Fruit fly (Drosophila melanogaster) ovary, adult (tissue): ENCODE results near the gene ATPsynepsilonL.

Source experiments
- CG17801 ChIP-seq: fragments of 200-800 bp; optimal IDR thresholded peaks from 2 replicates; lab custom pipeline; 2019; ENCODE audit warnings: missing biosample characterization, mild to moderate bottlenecking, missing genetic modification characterization, moderate library complexity; ENCODE audit not compliant: partially characterized antibody

Gene ATPsynepsilonL

DNA sequence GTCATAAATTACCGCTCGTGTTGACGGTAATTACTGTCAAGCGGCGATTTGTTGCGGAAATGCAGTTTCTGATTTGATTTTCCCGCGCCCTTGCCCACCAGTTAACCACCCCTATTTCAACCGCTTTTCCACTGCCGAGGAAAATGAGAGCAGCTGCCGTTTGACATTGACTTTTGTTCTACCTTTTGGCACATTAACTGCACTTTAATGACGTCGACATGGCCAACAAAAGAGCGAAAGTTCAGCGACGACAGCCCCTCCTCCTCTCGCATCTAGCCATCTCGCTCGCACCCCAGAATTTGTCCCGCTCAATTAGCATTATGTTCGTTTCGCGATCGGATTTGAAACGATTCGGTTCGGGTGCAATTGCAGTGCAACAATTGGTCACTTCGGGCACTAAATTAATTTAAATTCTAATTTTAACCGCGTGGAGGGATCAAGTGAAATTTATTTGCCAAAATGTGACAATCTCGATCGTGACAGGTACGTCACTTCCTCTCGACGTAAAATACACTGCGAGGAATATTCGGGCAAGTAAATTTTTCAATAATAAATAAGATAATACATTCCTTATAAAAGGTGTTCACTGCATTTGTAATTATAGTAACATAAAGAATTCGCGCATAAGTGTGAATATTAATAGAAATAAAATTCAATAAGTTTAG is 10.3 kb upstream of the ATPsynepsilonL start:
- TF ChIP-seq CG17801 (GFP tag; lab: Kevin White, UChicago) = peak; percentile 0

DNA sequence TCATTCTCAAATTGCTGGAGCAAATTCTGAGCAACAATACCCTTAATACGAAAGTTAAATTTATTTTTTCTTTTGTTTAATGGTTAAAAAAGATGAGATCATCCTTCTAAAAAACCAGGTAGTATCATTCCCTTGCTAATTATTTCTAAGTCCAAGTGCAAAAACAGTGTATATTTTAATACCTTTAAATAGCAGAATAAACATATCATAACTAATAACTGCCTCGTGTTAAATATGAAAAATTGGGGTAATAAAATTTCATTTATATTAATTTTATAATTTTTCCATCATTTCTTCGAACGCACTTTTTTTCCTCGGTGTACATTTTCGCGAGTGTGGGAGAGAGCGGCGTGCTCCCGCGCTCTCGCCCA is 9.8 kb upstream of the ATPsynepsilonL start:
- peak; percentile 17 for TF ChIP-seq CG17801 (GFP tag; lab: Kevin White, UChicago)

DNA sequence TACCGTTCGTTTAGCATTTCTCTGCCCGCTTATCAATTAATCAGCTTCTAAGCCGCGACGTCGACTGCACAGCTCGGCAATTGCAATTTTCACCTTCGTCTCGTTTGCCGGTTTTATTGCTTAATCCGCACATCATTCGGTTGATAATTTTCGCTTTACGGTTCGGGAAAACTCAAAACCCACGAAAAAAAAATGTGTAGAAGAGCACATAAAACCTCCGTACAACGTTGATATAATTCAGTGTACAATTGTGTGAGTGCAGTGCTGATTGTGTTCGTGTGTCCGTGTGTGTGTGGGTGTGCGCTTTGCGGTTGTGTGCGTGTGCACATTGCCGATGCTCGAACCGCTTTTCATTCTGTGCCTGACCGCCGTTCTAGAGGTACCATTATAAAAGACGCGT is 9.4 kb upstream of the ATPsynepsilonL start, which contains the start of gene CAH7:
TSS of gene CAH7 (plus strand) at position 43 of the 400 bp plus-strand sequence.
- TF ChIP-seq CG17801 (GFP tag; lab: Kevin White, UChicago) = no peak

DNA sequence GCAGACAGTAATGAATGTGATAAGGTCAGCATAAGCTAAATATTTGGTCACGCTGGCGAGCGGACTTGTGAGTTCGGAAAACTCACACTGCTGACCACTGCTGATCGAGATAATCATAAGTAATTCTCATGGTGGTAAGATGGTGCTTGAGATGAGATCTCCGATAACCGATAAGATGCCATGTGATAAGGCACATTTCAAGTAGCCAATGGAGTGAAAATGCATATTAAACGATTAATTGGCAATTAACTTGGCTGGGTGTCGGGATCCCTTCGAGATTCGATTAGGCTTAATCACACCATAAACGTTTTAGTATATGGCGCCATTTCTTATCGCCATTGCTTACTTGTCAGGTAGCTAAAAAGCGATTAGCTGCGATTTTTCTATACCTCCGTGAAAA is 7.8 kb upstream of the ATPsynepsilonL start:
- no peak for TF ChIP-seq CG17801 (GFP tag; lab: Kevin White, UChicago)

DNA sequence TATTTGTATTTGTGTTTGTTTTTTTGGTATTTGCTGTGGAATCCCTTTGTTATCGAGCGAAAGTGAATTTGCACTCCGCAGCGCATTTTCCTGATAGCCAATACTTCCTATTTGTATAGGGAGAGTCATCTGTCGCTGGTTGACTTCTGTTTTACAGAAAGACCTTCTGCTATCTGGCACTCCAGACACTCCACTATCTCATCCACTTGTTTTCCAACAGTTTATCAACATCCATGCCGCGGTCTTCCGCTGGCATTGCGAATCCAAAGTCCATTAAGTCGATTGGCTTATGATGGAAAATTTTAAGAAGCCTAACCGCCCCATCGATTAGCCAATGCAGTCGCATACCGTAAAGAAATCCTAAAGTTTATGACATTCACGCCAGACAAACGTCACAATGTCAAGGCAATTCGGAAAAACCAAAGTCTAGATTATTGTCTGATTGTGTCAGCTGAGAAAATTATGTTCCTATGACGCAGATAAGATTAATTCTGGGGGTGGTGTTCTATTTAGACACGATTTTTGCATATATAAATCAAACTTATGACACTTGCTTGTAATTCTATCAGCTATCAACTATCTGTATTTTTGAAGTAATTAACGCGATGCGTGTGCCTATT is 6.5 kb upstream of the ATPsynepsilonL start:
- TF ChIP-seq CG17801 (GFP tag; lab: Kevin White, UChicago) = no peak

DNA sequence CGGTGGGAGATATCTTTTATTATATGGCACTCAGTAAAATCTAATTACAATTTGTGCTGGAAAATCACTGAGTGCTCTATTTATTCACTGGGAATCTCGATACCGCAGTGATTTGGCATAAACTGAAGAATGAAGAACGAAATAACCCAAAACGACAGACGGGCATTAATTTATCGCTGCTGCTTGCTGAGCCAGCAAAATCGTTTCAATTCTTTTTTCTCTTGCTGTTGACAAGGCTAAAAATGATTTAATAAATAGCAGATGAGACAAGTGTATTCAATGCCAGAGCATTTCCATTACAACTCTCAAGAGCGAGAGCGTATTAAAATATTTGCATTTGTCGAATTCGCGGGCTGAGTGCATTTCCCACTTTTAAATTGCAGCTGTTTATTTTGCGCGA is 5.8 kb upstream of the ATPsynepsilonL start:
- TF ChIP-seq CG17801 (GFP tag; lab: Kevin White, UChicago) = no peak

DNA sequence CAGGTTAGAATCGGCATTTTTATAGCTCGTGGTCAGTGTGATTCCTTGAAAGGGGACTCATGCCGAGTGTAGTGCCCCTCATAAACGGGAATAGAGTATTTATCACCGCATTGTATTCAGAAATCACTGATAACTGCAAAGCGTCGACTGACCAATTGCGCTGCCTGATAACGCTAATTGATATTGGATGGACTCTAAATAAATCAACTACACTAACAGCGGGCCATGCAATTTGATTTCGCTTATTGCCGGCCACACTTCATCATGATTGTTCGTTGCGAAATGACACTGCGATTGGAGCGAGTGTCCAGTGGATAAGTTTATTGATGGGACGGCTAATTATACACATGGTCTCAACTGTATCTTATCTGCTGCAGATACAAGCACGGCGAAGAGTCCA is 2.0 kb upstream of the ATPsynepsilonL start:
- TF ChIP-seq CG17801 (GFP tag; lab: Kevin White, UChicago) = no peak

DNA sequence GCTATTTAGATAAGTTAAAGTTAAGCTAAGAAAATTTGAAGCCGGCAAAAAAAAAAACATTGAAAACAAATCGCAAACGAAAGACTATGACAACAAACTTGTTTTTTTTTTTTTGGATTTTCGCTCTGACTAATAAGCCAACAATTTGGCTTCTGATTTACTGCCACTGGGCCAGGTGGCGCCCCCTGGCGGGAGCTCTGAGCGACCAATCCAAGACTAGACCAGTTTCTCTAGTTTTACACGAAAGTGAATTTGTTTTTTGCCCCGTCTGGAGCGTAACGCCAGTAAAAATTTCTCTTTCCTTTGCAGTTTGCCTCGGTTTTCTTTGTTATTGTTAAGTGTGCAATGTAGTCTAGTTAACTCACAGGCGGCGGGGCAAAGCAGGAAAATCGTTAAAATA is 3.2 kb downstream of the ATPsynepsilonL start:
- TF ChIP-seq CG17801 (GFP tag; lab: Kevin White, UChicago) = no peak

DNA sequence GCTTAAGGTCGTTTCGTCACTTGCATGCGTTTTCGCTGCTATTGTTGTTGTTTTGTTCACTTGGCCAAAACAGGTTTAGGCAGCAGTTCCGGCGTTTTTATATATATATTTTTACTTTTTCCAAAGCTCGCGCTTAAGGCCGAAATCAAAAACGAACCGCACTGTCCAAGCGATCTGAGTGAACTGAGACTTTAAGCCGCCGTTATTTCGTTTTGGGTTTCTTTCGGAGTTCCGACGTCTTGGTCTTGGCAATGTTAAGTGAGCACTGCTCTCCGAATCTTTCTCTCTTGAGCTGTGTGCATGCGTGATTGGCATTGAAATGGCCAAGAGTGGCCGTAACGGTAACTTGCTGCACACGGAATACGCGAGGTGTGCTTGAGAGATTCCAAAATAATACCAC is 3.9 kb downstream of the ATPsynepsilonL start, which contains the start of gene knk:
TSS of gene knk (minus strand) at position 188 of the 400 bp plus-strand sequence.
- TF ChIP-seq CG17801 (GFP tag; lab: Kevin White, UChicago) = no peak

DNA sequence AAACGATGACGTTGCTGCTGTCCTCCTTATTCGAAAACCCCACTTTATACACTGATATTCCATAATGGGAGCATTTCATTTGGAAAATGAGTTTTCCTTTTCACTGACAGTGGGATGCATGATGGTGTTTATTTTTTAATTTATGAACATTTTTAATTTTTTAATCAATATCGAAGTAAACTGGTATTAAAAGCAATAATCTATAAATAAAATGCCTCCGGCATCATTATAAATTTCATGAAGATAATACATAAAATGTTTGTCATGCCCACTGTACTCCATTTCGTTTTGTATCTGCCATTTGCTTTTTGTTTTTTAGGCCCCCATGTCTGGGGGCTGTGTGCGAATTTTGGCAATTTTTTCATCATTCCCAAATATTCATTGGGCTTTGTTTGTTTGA is 8.5 kb downstream of the ATPsynepsilonL start:
- TF ChIP-seq CG17801 (GFP tag; lab: Kevin White, UChicago) = peak; percentile 54

DNA sequence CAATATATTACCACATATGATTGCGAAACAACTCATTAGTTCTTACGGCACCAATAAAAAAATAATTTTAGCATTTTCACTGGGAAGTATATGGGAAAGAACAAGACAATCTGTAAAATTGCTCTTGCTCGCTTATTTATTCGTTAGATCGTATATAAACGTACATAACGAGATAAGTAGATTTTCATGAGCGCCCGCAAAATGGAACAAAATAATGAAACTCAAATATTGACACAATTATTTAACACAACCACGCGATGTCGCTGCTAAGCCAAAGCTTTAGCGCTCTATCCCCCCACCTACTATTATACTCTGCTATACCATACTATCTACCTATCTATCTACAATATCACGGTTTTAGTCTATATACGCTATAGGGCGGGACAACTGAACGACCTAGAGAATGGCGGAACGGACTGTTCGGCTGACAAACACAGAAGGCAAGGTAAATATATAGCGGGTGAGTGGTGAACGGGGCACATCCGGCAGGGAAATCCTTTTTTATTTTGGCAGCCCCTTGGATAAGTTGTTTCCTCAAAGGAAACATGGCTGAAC is 9.5 kb downstream of the ATPsynepsilonL start:
- TF ChIP-seq CG17801 (GFP tag; lab: Kevin White, UChicago) = no peak

DNA sequence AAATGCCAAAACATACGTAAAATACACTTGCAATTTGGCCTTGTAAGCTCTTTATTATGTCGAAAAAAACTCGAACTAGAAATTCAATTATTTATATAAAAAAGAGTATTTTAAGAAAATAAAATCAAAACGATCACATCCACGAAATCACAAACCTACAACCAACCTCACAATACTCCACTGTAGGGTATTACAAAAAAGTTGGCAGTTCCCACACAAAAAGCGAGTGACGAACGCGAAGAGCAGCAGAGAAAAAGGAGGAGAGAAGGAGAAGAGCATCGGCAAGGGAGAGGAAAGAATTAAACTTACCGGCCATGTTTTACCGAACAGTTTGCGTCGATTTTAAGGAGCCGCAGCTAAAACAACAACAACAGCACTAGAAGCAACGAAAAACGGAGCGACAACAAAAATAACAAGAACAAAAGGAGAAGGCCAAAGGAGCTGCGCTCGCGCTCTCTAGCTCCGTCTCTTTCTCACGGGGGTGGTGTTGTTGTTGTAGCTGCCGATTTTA is 11.4 kb downstream of the ATPsynepsilonL start:
- TF ChIP-seq CG17801 (GFP tag; lab: Kevin White, UChicago) = no peak

DNA sequence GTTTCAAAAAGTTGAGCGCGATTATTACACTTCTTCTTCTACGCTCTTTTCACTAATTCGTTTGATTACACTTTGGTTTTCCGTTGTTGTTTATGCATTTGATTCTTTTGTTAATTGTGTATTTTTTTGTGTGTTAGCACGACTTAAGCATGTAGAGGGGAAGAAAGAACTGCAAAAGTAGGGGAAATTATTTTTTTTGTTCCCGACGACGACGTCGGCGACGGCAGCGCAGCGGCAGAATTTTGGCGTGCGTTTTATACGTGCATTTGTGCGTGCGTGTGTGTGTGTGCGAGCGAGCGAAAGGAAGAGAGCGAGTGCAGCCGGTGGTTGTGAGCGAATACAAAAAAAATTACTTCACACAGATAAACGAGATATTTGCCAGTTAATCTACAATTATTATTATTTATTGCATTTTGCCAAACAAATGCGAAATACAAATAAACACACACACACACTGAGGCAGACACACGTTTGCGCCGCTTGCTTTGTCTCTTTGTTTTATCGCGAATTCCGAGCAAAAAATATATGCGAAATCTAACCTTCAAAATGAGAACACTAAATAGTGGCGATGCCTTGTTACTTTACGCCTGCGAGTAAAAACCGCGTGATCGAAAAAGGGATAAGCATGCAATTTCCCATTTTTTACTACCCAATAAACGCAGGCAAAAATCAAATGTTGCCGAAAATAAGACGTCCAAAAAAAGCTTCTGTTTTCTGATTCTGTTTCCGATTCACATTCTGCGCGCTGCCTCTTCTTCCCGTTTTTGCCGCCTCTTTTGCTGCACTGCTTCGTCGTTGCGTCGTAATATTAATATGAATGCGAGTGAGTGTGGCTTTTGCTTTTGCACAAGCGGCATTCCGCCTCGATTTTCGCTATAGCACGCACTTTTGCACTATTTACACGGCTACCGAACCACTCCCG is 12.1 kb downstream of the ATPsynepsilonL start:
- TF ChIP-seq CG17801 (GFP tag; lab: Kevin White, UChicago) = no peak

DNA sequence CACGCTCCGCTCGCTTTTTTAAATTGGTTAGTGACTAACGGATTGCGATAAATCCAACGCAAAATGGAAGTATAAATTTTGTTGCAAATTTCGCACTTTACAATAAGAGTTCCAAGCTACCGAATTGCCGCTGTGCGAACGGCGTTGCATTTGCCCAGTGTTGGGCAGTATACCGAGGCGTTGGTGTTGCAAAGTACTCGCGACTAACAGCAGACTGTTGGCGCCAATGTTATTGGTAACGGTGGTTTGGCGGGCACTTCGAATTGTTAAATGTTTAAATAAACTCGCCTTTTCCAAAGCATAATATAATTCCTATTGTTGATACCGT is 12.7 kb downstream of the ATPsynepsilonL start:
- peak; percentile 36 for TF ChIP-seq CG17801 (GFP tag; lab: Kevin White, UChicago)

DNA sequence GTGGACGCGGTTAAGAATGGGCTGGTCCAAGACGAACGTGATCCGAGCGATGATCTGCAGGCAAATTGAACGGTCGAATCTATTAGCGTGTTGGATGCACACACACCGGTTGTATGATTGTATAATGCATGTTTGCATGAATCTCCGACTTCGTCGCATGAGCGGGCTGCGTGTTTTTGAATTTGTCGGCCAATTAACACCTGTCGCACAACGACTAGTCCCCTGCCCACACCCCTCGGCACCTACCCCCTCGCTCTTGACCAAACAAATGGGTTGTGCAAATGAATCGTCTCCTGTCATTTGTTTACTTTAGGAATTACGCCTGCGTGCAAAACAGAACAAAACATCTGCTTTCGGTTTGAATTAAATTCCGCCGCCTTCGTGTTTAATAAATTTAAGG is 13.4 kb downstream of the ATPsynepsilonL start:
- no peak for TF ChIP-seq CG17801 (GFP tag; lab: Kevin White, UChicago)
